Fruit fly (Drosophila melanogaster) whole organism, wandering third instar larva: ENCODE results near the gene CG7781.

Experiments used
- Abd-B ChIP-seq: fragments of >200 bp; optimal IDR thresholded peaks from 2 replicates; lab custom pipeline; 2017; ENCODE audit warnings: missing biosample characterization, missing genetic modification characterization
- CG9705 ChIP-seq: fragments of 200-800 bp; sonication (Bioruptor generic); optimal IDR thresholded peaks from 2 replicates; lab custom pipeline; 2018; ENCODE audit warnings: missing biosample characterization, mild to moderate bottlenecking, missing genetic modification characterization
- CrebA ChIP-seq: fragments of 200-800 bp; sonication (Bioruptor generic); optimal IDR thresholded peaks from 2 replicates; lab custom pipeline; 2016; ENCODE audit warnings: missing biosample characterization, mild to moderate bottlenecking, missing genetic modification characterization, borderline replicate concordance
- Dfd ChIP-seq: fragments of >200 bp; optimal IDR thresholded peaks from 2 replicates; lab custom pipeline; 2017; ENCODE audit warnings: missing biosample characterization, missing genetic modification characterization
- GATAd ChIP-seq: sonication (Bioruptor generic); optimal IDR thresholded peaks from 2 replicates; lab custom pipeline; 2016; ENCODE audit warnings: missing biosample characterization, missing genetic modification characterization
- HLH106 ChIP-seq: fragments of 200-800 bp; optimal IDR thresholded peaks from 3 replicates; lab custom pipeline; 2019; ENCODE audit warnings: missing biosample characterization, mild to moderate bottlenecking, missing genetic modification characterization, moderate library complexity
- Hnf4 ChIP-seq: fragments of 200-800 bp; sonication (Bioruptor generic); optimal IDR thresholded peaks from 2 replicates; lab custom pipeline; 2016; ENCODE audit warnings: missing biosample characterization, mild to moderate bottlenecking, missing genetic modification characterization
- Hr78 ChIP-seq: fragments of >200 bp; optimal IDR thresholded peaks from 2 replicates; lab custom pipeline; 2017; ENCODE audit warnings: missing biosample characterization, missing genetic modification characterization
- Hr83 ChIP-seq: fragments of 200-300 bp; sonication (Bioruptor generic); optimal IDR thresholded peaks from 2 replicates; lab custom pipeline; 2016; ENCODE audit warnings: missing biosample characterization, mild to moderate bottlenecking, missing genetic modification characterization, moderate library complexity; ENCODE audit not compliant: poor library complexity, severe bottlenecking
- Jra ChIP-seq: sonication (Bioruptor generic); optimal IDR thresholded peaks from 2 replicates; lab custom pipeline; 2016; ENCODE audit warnings: missing biosample characterization, missing genetic modification characterization
- Mio ChIP-seq: sonication (Bioruptor generic); optimal IDR thresholded peaks from 2 replicates; lab custom pipeline; 2016; ENCODE audit warnings: missing biosample characterization, missing genetic modification characterization
- N ChIP-seq: fragments of >200 bp; optimal IDR thresholded peaks from 2 replicates; lab custom pipeline; 2018; ENCODE audit warnings: missing biosample characterization, missing external identifiers, missing genetic modification characterization
- OdsH ChIP-seq: fragments of 200-800 bp; sonication (Bioruptor generic); optimal IDR thresholded peaks from 2 replicates; lab custom pipeline; 2016; ENCODE audit warnings: missing biosample characterization, mild to moderate bottlenecking, missing genetic modification characterization
- Rel ChIP-seq, 2 experiments: fragments of 200-800 bp; sonication (Bioruptor generic) in 1 of 2; optimal IDR thresholded peaks; 2 replicates in 1 of 2; 3 replicates in 1 of 2; lab custom pipeline; 2016 to 2019; ENCODE audit warnings: mild to moderate bottlenecking in 2 of 2, missing biosample characterization in 2 of 2, missing genetic modification characterization in 2 of 2, moderate library complexity in 1 of 2
- Sp1 ChIP-seq: fragments of 200-800 bp; sonication (Bioruptor generic); optimal IDR thresholded peaks from 3 replicates; lab custom pipeline; 2019; ENCODE audit warnings: missing biosample characterization, mild to moderate bottlenecking, missing genetic modification characterization, moderate library complexity
- Vsx2 ChIP-seq: fragments of 200-300, 225-300 bp; sonication (Bioruptor generic); optimal IDR thresholded peaks from 2 replicates; lab custom pipeline; 2018; ENCODE audit warnings: missing biosample characterization, missing genetic modification characterization; ENCODE audit not compliant: partially characterized antibody
- br ChIP-seq: fragments of 200-800 bp; sonication (Bioruptor generic); optimal IDR thresholded peaks from 2 replicates; lab custom pipeline; 2016; ENCODE audit warnings: missing biosample characterization, missing genetic modification characterization
- brk ChIP-seq: fragments of 200-800 bp; sonication (Bioruptor generic); optimal IDR thresholded peaks from 2 replicates; lab custom pipeline; 2016; ENCODE audit warnings: missing biosample characterization, mild to moderate bottlenecking, missing genetic modification characterization
- dl ChIP-seq, 2 experiments: fragments of 175-275, 200-275 bp in 1 of 2; fragments of 200-275 bp in 1 of 2; sonication (Bioruptor generic); optimal IDR thresholded peaks; lab custom pipeline; 2018; ENCODE audit warnings: mild to moderate bottlenecking in 2 of 2, missing biosample characterization in 2 of 2, missing genetic modification characterization in 2 of 2, moderate library complexity in 2 of 2; ENCODE audit not compliant: partially characterized antibody in 2 of 2, insufficient read depth in 1 of 2
- dmrt93B ChIP-seq: fragments of 200-800 bp; sonication (Bioruptor generic); optimal IDR thresholded peaks from 2 replicates; lab custom pipeline; 2018; ENCODE audit warnings: missing biosample characterization, mild to moderate bottlenecking, missing genetic modification characterization
- dsf ChIP-seq: sonication (Bioruptor generic); optimal IDR thresholded peaks from 2 replicates; lab custom pipeline; 2016; ENCODE audit warnings: missing biosample characterization, missing genetic modification characterization, borderline replicate concordance
- ey ChIP-seq: fragments of 200-800 bp; sonication (Bioruptor generic); optimal IDR thresholded peaks from 2 replicates; lab custom pipeline; 2016; ENCODE audit warnings: missing biosample characterization, missing genetic modification characterization
- foxo ChIP-seq, 2 experiments: fragments of 200-800 bp; sonication (Bioruptor generic); optimal IDR thresholded peaks; 2 replicates in 1 of 2; 3 replicates in 1 of 2; lab custom pipeline; 2016 to 2017; ENCODE audit warnings: missing biosample characterization in 2 of 2, missing genetic modification characterization in 2 of 2
- fru ChIP-seq: fragments of 200-800 bp; sonication (Bioruptor generic); optimal IDR thresholded peaks from 3 replicates; lab custom pipeline; 2016; ENCODE audit warnings: missing biosample characterization, mild to moderate bottlenecking, missing genetic modification characterization
- h ChIP-seq: fragments of 200-800 bp; sonication (Bioruptor generic); optimal IDR thresholded peaks from 3 replicates; lab custom pipeline; 2016; ENCODE audit warnings: missing biosample characterization, mild to moderate bottlenecking, missing genetic modification characterization
- jim ChIP-seq: fragments of 175-275, 200-325 bp; sonication (Bioruptor generic); optimal IDR thresholded peaks from 2 replicates; lab custom pipeline; 2016; ENCODE audit warnings: missing biosample characterization, mild to moderate bottlenecking, missing genetic modification characterization
- pan ChIP-seq: fragments of >200 bp; optimal IDR thresholded peaks from 2 replicates; lab custom pipeline; 2017
- psq ChIP-seq: fragments of 200-800 bp; sonication (Bioruptor generic); optimal IDR thresholded peaks from 3 replicates; lab custom pipeline; 2017; ENCODE audit warnings: missing biosample characterization, mild to moderate bottlenecking, missing genetic modification characterization, moderate library complexity
- rgr ChIP-seq: fragments of 200-800 bp; sonication (Bioruptor generic); optimal IDR thresholded peaks from 3 replicates; lab custom pipeline; 2016; ENCODE audit warnings: missing biosample characterization, mild to moderate bottlenecking, missing genetic modification characterization
- sage ChIP-seq: fragments of 200-800 bp; sonication (Bioruptor generic); optimal IDR thresholded peaks from 2 replicates; lab custom pipeline; 2016; ENCODE audit warnings: missing biosample characterization, mild to moderate bottlenecking, missing genetic modification characterization
- sv ChIP-seq: fragments of 200-800 bp; sonication (Bioruptor generic); optimal IDR thresholded peaks from 3 replicates; lab custom pipeline; 2016; ENCODE audit warnings: missing biosample characterization, missing genetic modification characterization
- tai ChIP-seq: sonication (Bioruptor generic); optimal IDR thresholded peaks from 2 replicates; lab custom pipeline; 2016; ENCODE audit warnings: missing biosample characterization, missing genetic modification characterization
- woc ChIP-seq: sonication (Bioruptor generic); optimal IDR thresholded peaks from 2 replicates; lab custom pipeline; 2016; ENCODE audit warnings: missing biosample characterization, mild to moderate bottlenecking, missing genetic modification characterization

CG7781 gene

DNA sequence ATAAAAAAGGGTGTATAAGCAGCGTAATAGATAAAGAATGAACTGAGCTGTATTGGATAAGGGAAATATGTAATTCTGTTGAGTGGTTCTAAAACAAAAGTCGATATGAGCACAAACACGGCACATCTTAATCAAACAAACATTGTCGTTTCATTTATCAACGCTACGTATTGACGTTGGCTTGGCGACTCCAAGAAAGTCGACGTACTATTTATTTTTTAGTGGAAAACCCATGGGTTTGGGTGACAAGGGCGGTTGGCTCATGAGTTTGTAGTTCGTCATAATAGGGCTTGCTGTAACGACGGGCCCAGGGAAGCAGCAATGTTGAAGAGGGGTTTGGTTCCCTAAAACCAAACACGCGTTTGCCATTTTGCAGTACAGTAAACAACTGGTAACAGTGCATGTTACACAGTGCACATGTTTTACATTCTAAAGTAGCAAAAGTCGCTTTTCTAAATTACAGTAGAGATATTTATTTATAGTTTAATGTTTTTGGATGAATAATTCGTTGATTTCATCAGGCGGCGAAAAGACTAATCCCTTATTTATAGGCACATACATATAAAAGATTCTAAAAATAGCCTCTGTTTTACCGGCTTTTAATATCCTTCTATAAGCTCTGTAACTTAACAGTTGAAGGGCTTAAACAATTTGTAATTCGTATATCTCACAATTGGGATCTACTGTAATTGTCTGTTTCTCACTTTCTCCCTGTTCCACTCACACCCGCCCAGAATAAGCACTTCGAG is 36.2 kb upstream of the CG7781 start:
- TF ChIP-seq h (GFP tag; lab: Kevin White, UChicago), result peak; percentile 70
- TF ChIP-seq rgr, result peak; percentile 17
- TF ChIP-seq N (GFP tag; lab: Kevin White, UChicago), result no peak
- peak; percentile 64 for TF ChIP-seq ey (GFP tag; lab: Kevin White, UChicago)
- no peak for TF ChIP-seq Rel (GFP tag; optimal IDR thresholded peaks at IDR 0.05; lab: Kevin White, UChicago)
- no peak for TF ChIP-seq Rel (tag; optimal IDR thresholded peaks at IDR 0.05; lab: Kevin White, UChicago)
- TF ChIP-seq dl (GFP tag; optimal IDR thresholded peaks at IDR 0.05; lab: Kevin White, UChicago; ENCODE audit: insufficient read depth in 1 of 2, partially characterized antibody in 2 of 2), result no peak
- TF ChIP-seq brk (GFP tag; lab: Kevin White, UChicago), result no peak
- TF ChIP-seq woc (GFP tag; lab: Kevin White, UChicago), result peak; percentile 35
- peak; percentile 28 for TF ChIP-seq dmrt93B (GFP tag; lab: Kevin White, UChicago)
- TF ChIP-seq Dfd (GFP tag; lab: Kevin White, UChicago), result no peak
- TF ChIP-seq fru, result peak; percentile 75
- no peak for TF ChIP-seq Hr78 (GFP tag; lab: Kevin White, UChicago)
- TF ChIP-seq Jra (GFP tag; lab: Kevin White, UChicago), result no peak
- peak; percentile 59 for TF ChIP-seq psq (GFP tag; lab: Kevin White, UChicago)
- TF ChIP-seq tai (GFP tag; lab: Kevin White, UChicago), result no peak
- peak in 1 of 2 experiments; percentile 49 for TF ChIP-seq foxo (GFP tag; optimal IDR thresholded peaks at IDR 0.05; lab: Kevin White, UChicago)
- TF ChIP-seq CrebA, result no peak
- peak; percentile 33 for TF ChIP-seq Sp1 (GFP tag; lab: Kevin White, UChicago)
- TF ChIP-seq CG9705 (GFP tag; lab: Kevin White, UChicago), result peak; percentile 7
- peak; percentile 1 for TF ChIP-seq Hnf4 (GFP tag; lab: Kevin White, UChicago)
- TF ChIP-seq jim (GFP tag; lab: Kevin White, UChicago), result no peak
- TF ChIP-seq OdsH (GFP tag; lab: Kevin White, UChicago), result peak; percentile 36
- TF ChIP-seq Mio (GFP tag; lab: Kevin White, UChicago), result no peak
- TF ChIP-seq br (GFP tag; lab: Kevin White, UChicago), result peak; percentile 46
- TF ChIP-seq HLH106 (tag; lab: Kevin White, UChicago), result peak; percentile 59
- TF ChIP-seq, all 38 proteins: peak for 14

DNA sequence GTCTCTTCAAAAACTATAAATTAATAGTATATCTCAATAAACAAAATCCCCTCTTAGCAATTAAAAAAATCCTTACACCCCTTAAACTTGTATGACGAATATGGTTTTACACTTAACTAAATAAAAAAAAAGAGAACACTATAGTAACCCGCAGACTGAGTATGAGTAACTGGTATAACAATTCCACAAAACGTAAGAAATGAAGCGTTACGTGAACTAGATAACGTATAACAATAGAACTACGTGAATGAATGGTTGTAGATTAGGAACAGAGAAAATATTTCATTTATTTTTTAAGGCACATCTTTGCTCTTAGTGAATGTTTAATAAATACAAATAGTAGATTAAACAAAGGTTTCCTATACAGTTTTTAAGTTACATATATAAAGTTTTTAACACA is 30.2 kb upstream of the CG7781 start:
- TF ChIP-seq jim (GFP tag; lab: Kevin White, UChicago) (no peak), Sp1 (GFP tag; lab: Kevin White, UChicago) (no peak), Hr78 (GFP tag; lab: Kevin White, UChicago) (no peak), HLH106 (tag; lab: Kevin White, UChicago) (no peak), CG9705 (GFP tag; lab: Kevin White, UChicago) (no peak), CrebA (no peak), Abd-B (GFP tag; lab: Kevin White, UChicago) (no peak), Vsx2 (no peak), sv (GFP tag; lab: Kevin White, UChicago) (no peak), Rel (GFP tag; optimal IDR thresholded peaks at IDR 0.05; lab: Kevin White, UChicago) (no peak), Rel (tag; optimal IDR thresholded peaks at IDR 0.05; lab: Kevin White, UChicago) (no peak), N (GFP tag; lab: Kevin White, UChicago) (no peak), dmrt93B (GFP tag; lab: Kevin White, UChicago) (no peak), dsf (no peak), sage (GFP tag; lab: Kevin White, UChicago) (no peak), pan (lab: Kevin White, UChicago) (no peak)
- TF ChIP-seq, all 38 proteins: peak for 0

- TF ChIP-seq Hr78 (GFP tag; lab: Kevin White, UChicago), result no peak
- no peak for TF ChIP-seq pan (lab: Kevin White, UChicago)
- TF ChIP-seq Rel (GFP tag; optimal IDR thresholded peaks at IDR 0.05; lab: Kevin White, UChicago), result no peak
- peak; percentile 92 for TF ChIP-seq Rel (tag; optimal IDR thresholded peaks at IDR 0.05; lab: Kevin White, UChicago)
- no peak for TF ChIP-seq h (GFP tag; lab: Kevin White, UChicago)
- peak; percentile 29 for TF ChIP-seq Hr83
- peak; percentile 2 for TF ChIP-seq br (GFP tag; lab: Kevin White, UChicago)
- no peak for TF ChIP-seq GATAd (GFP tag; lab: Kevin White, UChicago)
- TF ChIP-seq CrebA, result peak; percentile 22
These were observed 26.7 kb upstream of the CG7781 start, which contains the start of gene Mur29B for dm6 chr2L:8351864-8352263. Gene Mur29B (plus strand): TSS chr2L:8352187.
